Fruit fly (Drosophila melanogaster) whole organism, adult: ENCODE results near the gene CG7058.
A peak's percentile ranks its signal among the peaks of the same experiment; 100 is the strongest.

ENCODE experiments used
- CG11617 ChIP-seq: fragments of 200-800 bp; sonication (Bioruptor generic); optimal IDR thresholded peaks from 2 replicates; lab custom pipeline; 2017; ENCODE audit warnings: mild to moderate bottlenecking, missing biosample characterization, missing genetic modification reagents, missing genetic modification characterization
- CG12768 ChIP-seq: fragments of 200-800 bp; sonication (Bioruptor generic); optimal IDR thresholded peaks from 2 replicates; lab custom pipeline; 2017; ENCODE audit warnings: missing biosample characterization, missing genetic modification characterization, mild to moderate bottlenecking, moderate library complexity, missing genetic modification reagents
- CG14711 ChIP-seq: fragments of 200-800 bp; sonication (Bioruptor generic); optimal IDR thresholded peaks from 2 replicates; lab custom pipeline; 2018; ENCODE audit warnings: missing biosample characterization, mild to moderate bottlenecking, missing genetic modification characterization, moderate library complexity
- CG1620 ChIP-seq: fragments of 200-800 bp; sonication (Bioruptor generic); optimal IDR thresholded peaks from 2 replicates; lab custom pipeline; 2016; ENCODE audit warnings: missing biosample characterization, missing genetic modification characterization
- CG33017 ChIP-seq: fragments of 200-800 bp; sonication (Bioruptor generic); optimal IDR thresholded peaks from 2 replicates; lab custom pipeline; 2018; ENCODE audit warnings: missing biosample characterization, mild to moderate bottlenecking, missing genetic modification characterization, moderate library complexity
- CG5204 ChIP-seq: fragments of 200-800 bp; sonication (Bioruptor generic); optimal IDR thresholded peaks from 2 replicates; lab custom pipeline; 2016; ENCODE audit warnings: missing biosample characterization, missing genetic modification characterization
- CG7045 ChIP-seq: fragments of 200-800 bp; sonication (Bioruptor generic); optimal IDR thresholded peaks from 2 replicates; lab custom pipeline; 2017; ENCODE audit warnings: missing biosample characterization, mild to moderate bottlenecking, missing genetic modification characterization
- CG7101 ChIP-seq: fragments of 200-800 bp; sonication (Bioruptor generic); optimal IDR thresholded peaks from 2 replicates; lab custom pipeline; 2018; ENCODE audit warnings: missing biosample characterization, mild to moderate bottlenecking, missing genetic modification characterization, moderate library complexity
- Clk ChIP-seq: fragments of 200-800 bp; sonication (Bioruptor generic); optimal IDR thresholded peaks from 2 replicates; lab custom pipeline; 2017; ENCODE audit warnings: missing biosample characterization, missing genetic modification characterization
- Crg-1 ChIP-seq: fragments of 200-800 bp; sonication (Bioruptor generic); optimal IDR thresholded peaks from 2 replicates; lab custom pipeline; 2016; ENCODE audit warnings: missing biosample characterization, missing genetic modification characterization
- Hr96 ChIP-seq: fragments of 200-800 bp; sonication (Bioruptor generic); optimal IDR thresholded peaks from 2 replicates; lab custom pipeline; 2016; ENCODE audit warnings: missing biosample characterization, missing genetic modification characterization
- Mnt ChIP-seq: fragments of 200-800 bp; sonication (Bioruptor generic); optimal IDR thresholded peaks from 2 replicates; lab custom pipeline; 2016; ENCODE audit warnings: missing biosample characterization, mild to moderate bottlenecking, missing genetic modification characterization
- bab1 ChIP-seq: fragments of 200-800 bp; sonication (Bioruptor generic); optimal IDR thresholded peaks from 3 replicates; lab custom pipeline; 2019; ENCODE audit warnings: missing biosample characterization, mild to moderate bottlenecking, missing genetic modification characterization, moderate library complexity
- cic ChIP-seq: fragments of 200-800 bp; sonication (Bioruptor generic); optimal IDR thresholded peaks from 2 replicates; lab custom pipeline; 2017; ENCODE audit warnings: missing biosample characterization, mild to moderate bottlenecking, missing genetic modification characterization, moderate library complexity
- cnc ChIP-seq, 2 experiments: fragments of >200 bp; optimal IDR thresholded peaks; 2 replicates each; lab custom pipeline; 2017
- kay ChIP-seq: fragments of 200-800 bp; sonication (Bioruptor generic); peaks from one replicate; lab custom pipeline; 2016; ENCODE audit warnings: missing biosample characterization, missing genetic modification characterization, borderline replicate concordance
- ovo ChIP-seq: fragments of 200-800 bp; sonication (Bioruptor generic); optimal IDR thresholded peaks from 2 replicates; lab custom pipeline; 2016; ENCODE audit warnings: missing biosample characterization, missing genetic modification characterization
- pad ChIP-seq: fragments of 200-800 bp; sonication (Bioruptor generic); optimal IDR thresholded peaks from 3 replicates; lab custom pipeline; 2017; ENCODE audit warnings: missing biosample characterization, missing genetic modification characterization, mild to moderate bottlenecking, moderate library complexity, missing genetic modification reagents
- tj ChIP-seq: fragments of 200-800 bp; sonication (Bioruptor generic); optimal IDR thresholded peaks from 3 replicates; lab custom pipeline; 2017; ENCODE audit warnings: missing biosample characterization, mild to moderate bottlenecking, missing genetic modification characterization, moderate library complexity
- toe ChIP-seq: fragments of 200-800 bp; sonication (Bioruptor generic); optimal IDR thresholded peaks from 2 replicates; lab custom pipeline; 2016; ENCODE audit warnings: missing biosample characterization, missing genetic modification characterization

Gene CG7058

dm6 chrX:18834399-18834798, 27.9 kb downstream of the CG7058 start:
- TF ChIP-seq toe (GFP tag; lab: Kevin White, UChicago) = no peak
- TF ChIP-seq CG7101 (tag; lab: Kevin White, UChicago) = peak; percentile 45
- TF ChIP-seq Hr96 = no peak
- TF ChIP-seq CG14711 (tag; lab: Kevin White, UChicago) = peak; percentile 44
- TF ChIP-seq bab1 = peak; percentile 19

- TF ChIP-seq CG7045 (no peak), Clk (GFP tag; lab: Kevin White, UChicago) (no peak), cnc (optimal IDR thresholded peaks at IDR 0.05; lab: Kevin White, UChicago) (no peak), CG7101 (tag; lab: Kevin White, UChicago) (peak; percentile 23), Hr96 (no peak), CG33017 (no peak), cic (no peak), CG14711 (tag; lab: Kevin White, UChicago) (no peak)
Measured at dm6 chrX:18835003-18835402, 28.5 kb downstream of the CG7058 start.

DNA sequence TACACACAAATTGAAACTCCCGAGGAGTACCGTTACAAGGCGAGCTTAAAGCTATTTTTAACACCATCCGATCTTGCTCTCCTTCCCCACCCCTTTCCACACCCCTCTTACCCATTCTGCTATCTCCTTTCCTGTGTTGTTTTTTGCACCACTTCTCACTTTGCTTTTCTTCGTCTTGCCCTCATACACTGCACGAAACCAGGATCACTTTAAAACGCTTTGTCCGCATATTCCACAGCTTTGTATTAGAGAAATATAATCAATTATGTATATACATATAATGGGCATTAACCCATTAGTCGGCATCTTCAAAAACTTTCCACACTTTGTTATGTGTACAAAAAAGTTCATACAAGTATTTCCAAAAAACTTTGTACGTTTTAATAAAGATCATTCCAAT, 29.0 kb downstream of the CG7058 start:
- peak; percentile 43 for TF ChIP-seq pad (GFP tag; lab: Kevin White, UChicago)
- TF ChIP-seq CG1620 (GFP tag; lab: Kevin White, UChicago) = no peak
- TF ChIP-seq tj = no peak
- peak; percentile 79 for TF ChIP-seq kay (GFP tag; lab: Kevin White, UChicago)
- TF ChIP-seq CG7101 (tag; lab: Kevin White, UChicago) = no peak
- no peak for TF ChIP-seq cic
- TF ChIP-seq CG11617 (GFP tag; lab: Kevin White, UChicago) = no peak
- TF ChIP-seq Mnt (GFP tag; lab: Kevin White, UChicago) = no peak
- TF ChIP-seq Clk (GFP tag; lab: Kevin White, UChicago) = no peak
- peak; percentile 86 for TF ChIP-seq ovo (GFP tag; lab: Kevin White, UChicago)
- TF ChIP-seq CG5204 (GFP tag; lab: Kevin White, UChicago) = no peak
- TF ChIP-seq CG33017 = no peak
- no peak for TF ChIP-seq CG7045
- TF ChIP-seq CG12768 (GFP tag; lab: Kevin White, UChicago) = no peak
- no peak for TF ChIP-seq cnc (optimal IDR thresholded peaks at IDR 0.05; lab: Kevin White, UChicago)

- no peak for TF ChIP-seq CG5204 (GFP tag; lab: Kevin White, UChicago)
- TF ChIP-seq cic = peak; percentile 61
- TF ChIP-seq cnc (optimal IDR thresholded peaks at IDR 0.05; lab: Kevin White, UChicago) = no peak
Measured at dm6 chrX:18836315-18836714, 29.8 kb downstream of the CG7058 start.

DNA sequence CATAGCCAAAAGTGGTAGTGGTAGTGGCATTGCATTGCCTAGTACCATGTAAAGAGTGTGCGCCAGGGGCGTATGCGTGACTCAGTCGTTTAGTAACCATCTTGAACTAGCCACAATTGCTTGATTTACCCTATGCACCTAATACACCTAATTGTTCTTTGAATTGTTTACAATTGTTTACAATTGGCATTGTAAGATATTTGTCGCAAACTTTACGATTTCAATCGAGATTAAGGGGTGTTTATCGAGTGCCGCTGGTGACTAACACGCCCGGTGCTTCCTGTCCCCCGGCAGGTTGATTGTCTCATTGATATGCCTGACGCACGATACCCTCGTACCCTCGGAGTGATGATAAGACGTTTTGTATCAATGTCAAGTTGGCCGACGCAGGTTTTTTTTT, 30.6 kb downstream of the CG7058 start:
- TF ChIP-seq Crg-1 (GFP tag; lab: Kevin White, UChicago) = no peak
- TF ChIP-seq CG7045 = no peak
- no peak for TF ChIP-seq toe (GFP tag; lab: Kevin White, UChicago)
- TF ChIP-seq CG12768 (GFP tag; lab: Kevin White, UChicago) = no peak
- TF ChIP-seq Clk (GFP tag; lab: Kevin White, UChicago) = no peak
- peak; percentile 54 for TF ChIP-seq kay (GFP tag; lab: Kevin White, UChicago)
- TF ChIP-seq CG5204 (GFP tag; lab: Kevin White, UChicago) = no peak
- TF ChIP-seq Mnt (GFP tag; lab: Kevin White, UChicago) = peak; percentile 8
- TF ChIP-seq tj = peak; percentile 30
- TF ChIP-seq CG11617 (GFP tag; lab: Kevin White, UChicago) = peak; percentile 46
- peak; percentile 58 for TF ChIP-seq CG7101 (tag; lab: Kevin White, UChicago)
- TF ChIP-seq pad (GFP tag; lab: Kevin White, UChicago) = no peak
- peak; percentile 36 for TF ChIP-seq Hr96
- no peak for TF ChIP-seq CG14711 (tag; lab: Kevin White, UChicago)
- TF ChIP-seq CG1620 (GFP tag; lab: Kevin White, UChicago) = no peak
- TF ChIP-seq cnc (optimal IDR thresholded peaks at IDR 0.05; lab: Kevin White, UChicago) = no peak
- TF ChIP-seq bab1 = no peak
- no peak for TF ChIP-seq ovo (GFP tag; lab: Kevin White, UChicago)
- TF ChIP-seq cic = peak; percentile 59

DNA sequence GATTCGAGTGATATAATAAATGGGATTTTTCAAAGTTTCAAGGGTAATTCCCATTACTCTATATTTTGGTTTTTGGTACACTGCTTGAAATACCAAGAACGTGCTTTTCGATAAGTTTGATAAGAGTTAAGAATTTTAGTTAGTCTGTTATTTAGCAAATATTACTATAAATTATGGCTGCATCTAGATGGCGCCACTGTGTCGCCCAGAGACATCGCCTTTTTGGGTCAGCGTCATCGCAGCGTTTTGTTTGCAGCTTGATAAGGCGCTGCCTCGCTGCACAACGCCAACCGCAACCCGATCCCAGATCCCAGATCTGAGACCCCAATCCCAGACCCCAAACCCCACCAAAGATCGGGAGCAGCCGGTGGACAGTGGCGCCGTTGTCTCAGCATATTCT, 32.0 kb downstream of the CG7058 start:
- TF ChIP-seq cnc (optimal IDR thresholded peaks at IDR 0.05; lab: Kevin White, UChicago) (no peak), ovo (GFP tag; lab: Kevin White, UChicago) (no peak), CG1620 (GFP tag; lab: Kevin White, UChicago) (no peak), Hr96 (no peak), CG33017 (no peak), bab1 (no peak)

DNA sequence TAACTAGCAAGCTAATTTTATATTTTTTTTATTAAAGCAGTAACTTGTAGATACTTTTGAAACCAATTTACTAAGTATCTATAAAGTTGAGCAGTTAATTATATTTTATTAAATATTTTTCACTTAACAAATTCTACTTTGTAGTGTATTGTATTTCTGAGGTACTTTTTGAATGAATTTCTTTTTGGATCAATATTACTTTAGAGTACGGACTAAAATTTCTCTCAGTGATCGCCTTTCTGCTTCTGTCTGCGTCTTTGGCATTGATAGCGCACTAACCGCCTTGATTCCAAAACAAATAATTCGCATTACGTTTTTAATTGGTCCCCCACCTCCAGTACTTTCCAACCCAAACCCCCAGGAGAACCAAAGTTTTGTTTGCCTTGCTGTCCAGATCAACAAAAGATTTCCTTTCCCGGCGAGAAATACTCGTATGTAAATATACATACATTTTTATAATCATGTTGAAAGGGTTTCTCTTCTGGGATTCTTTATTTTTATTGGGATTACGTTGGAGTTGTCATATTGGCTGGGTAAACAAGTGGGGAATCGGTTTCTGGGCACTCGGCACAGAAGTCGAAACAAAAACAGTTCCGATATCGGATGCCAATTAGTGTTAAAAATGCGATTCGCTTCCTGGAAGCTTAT, 32.6 kb downstream of the CG7058 start:
- no peak for TF ChIP-seq CG1620 (GFP tag; lab: Kevin White, UChicago)
- TF ChIP-seq kay (GFP tag; lab: Kevin White, UChicago) = no peak
- no peak for TF ChIP-seq CG11617 (GFP tag; lab: Kevin White, UChicago)
- no peak for TF ChIP-seq bab1
- TF ChIP-seq CG12768 (GFP tag; lab: Kevin White, UChicago) = no peak
- TF ChIP-seq cnc (optimal IDR thresholded peaks at IDR 0.05; lab: Kevin White, UChicago) = no peak
- no peak for TF ChIP-seq Crg-1 (GFP tag; lab: Kevin White, UChicago)
- no peak for TF ChIP-seq ovo (GFP tag; lab: Kevin White, UChicago)
- no peak for TF ChIP-seq tj
- no peak for TF ChIP-seq cic
- TF ChIP-seq CG7045 = no peak
- TF ChIP-seq toe (GFP tag; lab: Kevin White, UChicago) = no peak
- TF ChIP-seq Mnt (GFP tag; lab: Kevin White, UChicago) = no peak
